Fruit fly (Drosophila melanogaster) whole organism, embryonic: Measurements from ENCODE around the gene goe.
A peak's percentile ranks its signal among the peaks of the same experiment; 100 is the strongest.

ENCODE experiments used
- Atf3 ChIP-seq: fragments of 200-800 bp; sonication (Bioruptor generic); optimal IDR thresholded peaks from 3 replicates; lab custom pipeline; 2016; ENCODE audit warnings: missing biosample characterization, missing genetic modification characterization
- Awh ChIP-seq: fragments of 200-800 bp; sonication (Bioruptor generic); IDR thresholded peaks from 2 replicates; pipeline ENCODE4, ENCODE4 v1.3.6; 2022; ENCODE audit warnings: missing biosample characterization, missing genetic modification characterization
- BEAF-32 ChIP-seq: fragments of 200-800 bp; sonication (Bioruptor generic); optimal IDR thresholded peaks from 3 replicates; lab custom pipeline; 2017; ENCODE audit warnings: missing biosample characterization, missing genetic modification characterization, mild to moderate bottlenecking, moderate library complexity, missing genetic modification reagents
- CG12299 ChIP-seq: fragments of 200-800 bp; sonication (Bioruptor generic); optimal IDR thresholded peaks from 2 replicates; lab custom pipeline; 2018; ENCODE audit warnings: missing biosample characterization, mild to moderate bottlenecking, missing genetic modification characterization
- CG12942 ChIP-seq: fragments of 200-800 bp; sonication (Bioruptor generic); optimal IDR thresholded peaks from 3 replicates; lab custom pipeline; 2016; ENCODE audit warnings: missing biosample characterization, missing genetic modification characterization
- CG13775 ChIP-seq: fragments of 200-800 bp; sonication (Bioruptor generic); optimal IDR thresholded peaks from 3 replicates; lab custom pipeline; 2017; ENCODE audit warnings: missing biosample characterization, mild to moderate bottlenecking, missing genetic modification characterization
- CG14965 ChIP-seq: fragments of 200-800 bp; sonication (Bioruptor generic); optimal IDR thresholded peaks from 2 replicates; lab custom pipeline; 2016; ENCODE audit warnings: missing biosample characterization, missing genetic modification characterization, borderline replicate concordance
- CG17328 ChIP-seq: fragments of 200-800 bp; sonication (Bioruptor generic); IDR thresholded peaks from 2 replicates; pipeline ENCODE4 v1.3.6; 2022; ENCODE audit warnings: missing biosample characterization, missing genetic modification characterization
- CG17829 ChIP-seq: fragments of 200-800 bp; optimal IDR thresholded peaks from 2 replicates; lab custom pipeline; 2019; ENCODE audit warnings: missing biosample characterization, mild to moderate bottlenecking, missing genetic modification characterization, moderate library complexity
- CG18262 ChIP-seq: fragments of 200-800 bp; optimal IDR thresholded peaks from 3 replicates; lab custom pipeline; 2019; ENCODE audit warnings: missing biosample characterization, mild to moderate bottlenecking, missing genetic modification characterization, moderate library complexity
- CG2199 ChIP-seq: fragments of 200-800 bp; sonication (Bioruptor generic); IDR thresholded peaks from 3 replicates; pipeline ENCODE4 v1.3.6; 2022; ENCODE audit warnings: missing biosample characterization, missing genetic modification characterization
- CG31441 ChIP-seq: fragments of 200-800 bp; sonication (Bioruptor generic); IDR thresholded peaks from 2 replicates; pipeline ENCODE4 v1.3.6; 2022; ENCODE audit warnings: missing biosample characterization, missing genetic modification characterization
- CG3163 ChIP-seq: fragments of 200-800 bp; sonication (Bioruptor generic); optimal IDR thresholded peaks from 3 replicates; lab custom pipeline; 2016; ENCODE audit warnings: missing biosample characterization, missing genetic modification characterization
- CG3995 ChIP-seq: fragments of 200-800 bp; sonication (Bioruptor generic); optimal IDR thresholded peaks from 3 replicates; lab custom pipeline; 2016; ENCODE audit warnings: missing biosample characterization, missing genetic modification characterization
- CG4424 ChIP-seq: fragments of 200-800 bp; sonication (Bioruptor generic); optimal IDR thresholded peaks from 3 replicates; lab custom pipeline; 2016; ENCODE audit warnings: missing biosample characterization, missing genetic modification characterization
- CG6854 ChIP-seq: fragments of 200-800 bp; sonication (Bioruptor generic); optimal IDR thresholded peaks from 3 replicates; lab custom pipeline; 2017; ENCODE audit warnings: missing biosample characterization, mild to moderate bottlenecking, missing genetic modification characterization
- CG7839 ChIP-seq: fragments of 200-800 bp; sonication (Bioruptor generic); optimal IDR thresholded peaks from 3 replicates; lab custom pipeline; 2018; ENCODE audit warnings: missing biosample characterization, mild to moderate bottlenecking, missing genetic modification characterization, moderate library complexity
- CG7987 ChIP-seq: fragments of 200-800 bp; sonication (Bioruptor generic); optimal IDR thresholded peaks from 2 replicates; lab custom pipeline; 2018; ENCODE audit warnings: missing biosample characterization, mild to moderate bottlenecking, missing genetic modification characterization, moderate library complexity
- Deaf1 ChIP-seq: fragments of 200-800 bp; optimal IDR thresholded peaks from 3 replicates; lab custom pipeline; 2019; ENCODE audit warnings: missing biosample characterization, mild to moderate bottlenecking, missing genetic modification characterization, moderate library complexity
- Eip74EF ChIP-seq, 2 experiments: fragments of 200-800 bp in 1 of 2; fragments of >200 bp in 1 of 2; sonication (Bioruptor generic) in 1 of 2; optimal IDR thresholded peaks; 2 replicates each; lab custom pipeline; 2017 to 2019; ENCODE audit warnings: missing biosample characterization in 2 of 2, missing genetic modification characterization in 2 of 2, mild to moderate bottlenecking in 1 of 2, moderate library complexity in 1 of 2
- H2.0 ChIP-seq: fragments of 200-800 bp; sonication (Bioruptor generic); IDR thresholded peaks from 2 replicates; pipeline ENCODE4 v1.3.6; 2022; ENCODE audit warnings: missing biosample characterization, missing genetic modification characterization
- Hr3 ChIP-seq: fragments of 200-800 bp; sonication (Bioruptor generic); optimal IDR thresholded peaks from 3 replicates; lab custom pipeline; 2016; ENCODE audit warnings: missing biosample characterization, missing genetic modification characterization
- Med ChIP-seq: fragments of 200-800 bp; sonication (Bioruptor generic); peaks from one replicate; lab custom pipeline; 2016; ENCODE audit warnings: missing biosample characterization, missing genetic modification characterization, mild to moderate bottlenecking, inconsistent platforms, moderate library complexity
- Mes4 ChIP-seq: fragments of 200-800 bp; sonication (Bioruptor generic); optimal IDR thresholded peaks from 2 replicates; lab custom pipeline; 2016; ENCODE audit warnings: missing biosample characterization, missing genetic modification characterization
- Rx ChIP-seq: fragments of 200-800 bp; sonication (Bioruptor generic); IDR thresholded peaks from 2 replicates; pipeline ENCODE4 v1.3.6; 2022; ENCODE audit warnings: missing biosample characterization, missing genetic modification characterization
- Scr ChIP-seq: fragments of 200-800 bp; sonication (Bioruptor generic); IDR thresholded peaks from 2 replicates; pipeline ENCODE4 v1.3.6; 2022; ENCODE audit warnings: missing biosample characterization, missing genetic modification characterization; ENCODE audit not compliant: partially characterized antibody
- Sry-β ChIP-seq: fragments of 200-800 bp; sonication (Bioruptor generic); optimal IDR thresholded peaks from 2 replicates; lab custom pipeline; 2018; ENCODE audit warnings: missing biosample characterization, mild to moderate bottlenecking, missing genetic modification characterization, moderate library complexity
- Stat92E ChIP-seq, 3 experiments: fragments of >200 bp in 2 of 3; fragments of 200-800 bp in 1 of 3; sonication (Bioruptor generic) in 1 of 3; optimal IDR thresholded peaks; 2 replicates each; lab custom pipeline; 2017 to 2019; ENCODE audit warnings: missing biosample characterization in 3 of 3, missing genetic modification characterization in 3 of 3, mild to moderate bottlenecking in 1 of 3, moderate library complexity in 1 of 3
- Usf ChIP-seq: fragments of 200-800 bp; sonication (Bioruptor generic); optimal IDR thresholded peaks from 2 replicates; lab custom pipeline; 2017; ENCODE audit warnings: missing genotype, missing biosample characterization, missing genetic modification characterization
- aop ChIP-seq: fragments of 200-800 bp; sonication (Bioruptor generic); IDR thresholded peaks from 2 replicates; pipeline ENCODE4 v1.3.6; 2022; ENCODE audit warnings: missing biosample characterization, missing genetic modification characterization
- bbx ChIP-seq: fragments of 200-800 bp; sonication (Bioruptor generic); IDR thresholded peaks from 2 replicates; pipeline ENCODE4 v1.3.6; 2022; ENCODE audit warnings: missing biosample characterization, missing genetic modification characterization; ENCODE audit not compliant: partially characterized antibody
- btn ChIP-seq: fragments of 200-800 bp; sonication (Bioruptor generic); optimal IDR thresholded peaks from 2 replicates; lab custom pipeline; 2016; ENCODE audit warnings: missing biosample characterization, missing genetic modification characterization
- caup ChIP-seq: fragments of 200-800 bp; sonication (Bioruptor generic); optimal IDR thresholded peaks from 3 replicates; lab custom pipeline; 2017; ENCODE audit warnings: missing biosample characterization, mild to moderate bottlenecking, missing genetic modification characterization, moderate library complexity; ENCODE audit not compliant: severe bottlenecking
- exex ChIP-seq: fragments of 200-800 bp; sonication (Bioruptor generic); optimal IDR thresholded peaks from 4 replicates; lab custom pipeline; 2018; ENCODE audit warnings: missing biosample characterization, mild to moderate bottlenecking, missing genetic modification characterization, moderate library complexity
- hkb ChIP-seq, 2 experiments: fragments of 200-800 bp in 1 of 2; fragments of >200 bp in 1 of 2; sonication (Bioruptor generic) in 1 of 2; IDR thresholded peaks in 1 of 2; optimal IDR thresholded peaks in 1 of 2; 2 replicates each; pipeline versions ENCODE4 v1.3.6 to Lab custom; 2017 to 2022; ENCODE audit warnings: missing biosample characterization in 1 of 2, missing genetic modification characterization in 1 of 2
- ind ChIP-seq: fragments of 200-800 bp; sonication (Bioruptor generic); optimal IDR thresholded peaks from 3 replicates; lab custom pipeline; 2016; ENCODE audit warnings: missing biosample characterization, missing genetic modification characterization
- jumu ChIP-seq: fragments of 200-800 bp; sonication (Bioruptor generic); optimal IDR thresholded peaks from 3 replicates; lab custom pipeline; 2016; ENCODE audit warnings: missing biosample characterization, missing genetic modification characterization
- peb ChIP-seq: fragments of 200-800 bp; sonication (Bioruptor generic); IDR thresholded peaks from 2 replicates; pipeline ENCODE4 v1.3.6; 2022; ENCODE audit warnings: missing biosample characterization, missing genetic modification characterization
- pfk ChIP-seq: fragments of 200-800 bp; sonication (Bioruptor generic); optimal IDR thresholded peaks from 2 replicates; lab custom pipeline; 2018; ENCODE audit warnings: missing biosample characterization, mild to moderate bottlenecking, missing genetic modification characterization, moderate library complexity
- sd ChIP-seq: fragments of 200-800 bp; sonication (Bioruptor generic); optimal IDR thresholded peaks from 3 replicates; lab custom pipeline; 2018; ENCODE audit warnings: missing biosample characterization, mild to moderate bottlenecking, missing genetic modification characterization, moderate library complexity
- tin ChIP-seq: fragments of 200-800 bp; sonication (Bioruptor generic); optimal IDR thresholded peaks from 3 replicates; lab custom pipeline; 2016; ENCODE audit warnings: missing biosample characterization, missing genetic modification characterization
- trh ChIP-seq: fragments of 200-800 bp; sonication (Bioruptor generic); optimal IDR thresholded peaks from 2 replicates; lab custom pipeline; 2016; ENCODE audit warnings: missing biosample characterization, missing genetic modification characterization
- vnd ChIP-seq: fragments of 200-800 bp; sonication (Bioruptor generic); IDR thresholded peaks from 3 replicates; pipeline ENCODE4 v1.3.6; 2022; ENCODE audit warnings: missing biosample characterization, missing genetic modification characterization; ENCODE audit not compliant: partially characterized antibody
- vvl ChIP-seq: fragments of 200-800 bp; sonication (Bioruptor generic); IDR thresholded peaks from 2 replicates; pipeline ENCODE4 v1.3.6; 2022; ENCODE audit warnings: missing biosample characterization, missing genetic modification characterization
- wor ChIP-seq: fragments of 200-800 bp; sonication (Bioruptor generic); IDR thresholded peaks from 2 replicates; pipeline ENCODE4 v1.3.6; 2022; ENCODE audit warnings: missing biosample characterization, missing genetic modification characterization
- zf30C ChIP-seq: fragments of 200-800 bp; sonication (Bioruptor generic); optimal IDR thresholded peaks from 3 replicates; lab custom pipeline; 2018; ENCODE audit warnings: missing biosample characterization, mild to moderate bottlenecking, missing genetic modification characterization
- zfh2 ChIP-seq: fragments of 200-800 bp; sonication (Bioruptor generic); optimal IDR thresholded peaks from 2 replicates; lab custom pipeline; 2016; ENCODE audit warnings: missing biosample characterization, missing genetic modification characterization

goe gene

DNA sequence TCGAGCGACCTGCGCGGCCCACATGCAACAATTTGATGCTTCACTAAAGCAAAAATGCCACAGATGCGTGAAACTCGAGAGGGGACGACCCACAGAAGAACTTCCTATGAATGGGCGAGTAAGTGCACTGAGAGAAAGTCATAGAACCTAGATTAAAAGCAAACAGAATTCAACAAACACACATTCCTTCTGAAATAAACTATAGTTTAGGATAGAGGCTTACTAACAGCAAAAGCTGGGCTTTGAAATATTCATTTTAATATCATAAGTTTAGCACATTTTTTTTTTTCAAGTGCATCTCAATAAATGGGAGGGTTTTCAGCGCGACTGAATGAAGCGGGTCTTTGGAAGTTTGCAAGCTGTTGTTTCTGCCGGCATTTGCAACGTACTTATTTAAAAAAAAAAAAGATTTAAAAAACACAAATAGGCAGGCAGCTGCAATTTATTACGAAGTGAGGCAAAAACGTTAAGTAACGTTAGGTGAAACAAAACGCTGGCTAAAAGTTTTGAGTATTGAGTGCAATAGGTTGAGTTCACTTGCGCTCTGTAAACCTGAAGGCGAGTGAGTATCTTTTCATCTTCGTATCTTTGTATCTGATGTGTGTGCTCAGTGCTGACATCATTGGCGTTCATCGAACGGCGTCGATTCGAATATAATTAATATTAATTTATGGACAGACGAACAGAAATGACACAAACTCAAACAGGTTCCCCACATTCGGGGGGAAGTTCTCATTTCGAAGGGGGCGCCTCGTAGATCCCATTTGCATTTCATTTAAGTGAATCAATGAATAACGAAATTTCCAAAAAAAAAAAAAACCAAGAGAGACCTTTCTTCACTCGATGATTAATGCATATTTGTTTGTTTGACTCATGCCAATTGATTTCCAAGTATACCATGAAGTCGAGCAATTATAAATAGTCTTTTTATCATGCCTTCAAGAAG is 21.4 kb upstream of the goe start (continued):
- peak; percentile 41 for TF ChIP-seq zf30C
- TF ChIP-seq bbx (GFP tag; lab: Robert Waterston, UW): no peak
- peak; percentile 82 for TF ChIP-seq vvl (GFP tag; lab: Robert Waterston, UW)
- TF ChIP-seq caup (GFP tag; lab: Kevin White, UChicago): no peak
- no peak for TF ChIP-seq zfh2
- TF ChIP-seq wor: 0 out of 2 replicates have a peak, but pooled peaks have one; percentile 13
- TF ChIP-seq tin: peak; percentile 69
- TF ChIP-seq CG7839 (tag; lab: Kevin White, UChicago): peak; percentile 75
- no peak for TF ChIP-seq vnd (GFP tag; lab: Robert Waterston, UW)
- peak; percentile 35 for TF ChIP-seq CG13775 (GFP tag; lab: Kevin White, UChicago)
- TF ChIP-seq Sry-β: no peak
- TF ChIP-seq CG6854: no peak
- TF ChIP-seq H2.0 (GFP tag; lab: Robert Waterston, UW): peak; percentile 53; the same call in 1 of the 2 replicates
- 0 out of 2 replicates have a peak, but pooled peaks have one; percentile 31 for TF ChIP-seq peb
- TF ChIP-seq BEAF-32: no peak
- no peak for TF ChIP-seq sd (tag; lab: Kevin White, UChicago)
- TF ChIP-seq CG17328 (GFP tag; lab: Robert Waterston, UW): peak; percentile 63
- TF ChIP-seq Usf (GFP tag; lab: Kevin White, UChicago): no peak
- TF ChIP-seq exex (tag; lab: Kevin White, UChicago): no peak
- TF ChIP-seq Med (GFP tag; lab: Kevin White, UChicago): peak; percentile 91
- peak; percentile 83 for TF ChIP-seq Awh
- TF ChIP-seq Hr3 (GFP tag; lab: Kevin White, UChicago): peak; percentile 50
- no peak for TF ChIP-seq Scr (GFP tag; lab: Robert Waterston, UW)
- TF ChIP-seq Atf3 (GFP tag; lab: Kevin White, UChicago): peak; percentile 36
- TF ChIP-seq CG12299 (tag; lab: Kevin White, UChicago): no peak
- TF ChIP-seq Stat92E (GFP tag; optimal IDR thresholded peaks at IDR 0.05; lab: Kevin White, UChicago): no peak
- TF ChIP-seq CG31441 (GFP tag; lab: Robert Waterston, UW): peak; percentile 58
- no peak for TF ChIP-seq Mes4 (GFP tag; lab: Kevin White, UChicago)
- TF ChIP-seq jumu (GFP tag; lab: Kevin White, UChicago): peak; percentile 75
- no peak for TF ChIP-seq CG14965 (GFP tag; lab: Kevin White, UChicago)
- TF ChIP-seq CG17829 (tag; lab: Kevin White, UChicago): peak; percentile 56
- TF ChIP-seq Eip74EF (GFP tag; optimal IDR thresholded peaks at IDR 0.05; lab: Kevin White, UChicago): peak in 1 of 2 experiments; percentile 40
- no peak for TF ChIP-seq aop (GFP tag; lab: Robert Waterston, UW)
- no peak for TF ChIP-seq CG3163 (GFP tag; lab: Kevin White, UChicago)
- no peak for TF ChIP-seq CG7987 (GFP tag; lab: Kevin White, UChicago)
- TF ChIP-seq btn (GFP tag; lab: Kevin White, UChicago): peak; percentile 9
- TF ChIP-seq CG3995 (GFP tag; lab: Kevin White, UChicago): no peak
- TF ChIP-seq Rx: peak; percentile 70
- TF ChIP-seq ind (GFP tag; lab: Kevin White, UChicago): peak; percentile 52
- no peak for TF ChIP-seq CG12942 (GFP tag; lab: Kevin White, UChicago)
- no peak for TF ChIP-seq pfk (GFP tag; lab: Kevin White, UChicago)
- peak; percentile 72 for TF ChIP-seq CG4424 (GFP tag; lab: Kevin White, UChicago)
- peak; percentile 70; the same call in 1 of the 3 replicates for TF ChIP-seq CG2199 (GFP tag; lab: Robert Waterston, UW)
- TF ChIP-seq Deaf1 (tag; lab: Kevin White, UChicago): no peak
- peak; percentile 73 for TF ChIP-seq CG18262 (tag; lab: Kevin White, UChicago)
- no peak for TF ChIP-seq hkb (optimal IDR thresholded peaks at IDR 0.05; lab: Kevin White, UChicago)
- TF ChIP-seq hkb (GFP tag; IDR thresholded peaks at IDR 0.05; lab: Robert Waterston, UW): peak; percentile 75
- no peak for TF ChIP-seq trh (GFP tag; lab: Kevin White, UChicago)
